Worm (Caenorhabditis elegans) whole organism, L2 larva: ENCODE data around the gene rbm-42.

Experiments used
- C34F6.9 ChIP-seq: fragments of 150-350 bp; optimal IDR thresholded peaks from 2 replicates; lab custom pipeline; 2014; ENCODE audit warnings: missing biosample characterization, missing genetic modification characterization
- F13H6.1 ChIP-seq: sonication (generic microtip); optimal IDR thresholded peaks from 2 replicates; lab custom pipeline; 2016; ENCODE audit warnings: missing genetic modification characterization, missing compliant biosample characterization
- R02D3.7 ChIP-seq: fragments of 150-350 bp; optimal IDR thresholded peaks from 2 replicates; lab custom pipeline; 2014; ENCODE audit warnings: missing biosample characterization, missing genetic modification characterization
- Y55F3AM.14 ChIP-seq: fragments of 200-800 bp; sonication (Bioruptor generic); optimal IDR thresholded peaks from 2 replicates; lab custom pipeline; 2018; ENCODE audit warnings: mild to moderate bottlenecking, missing genetic modification characterization, missing compliant biosample characterization
- ZK546.5 ChIP-seq: sonication (generic microtip); optimal IDR thresholded peaks from 2 replicates; lab custom pipeline; 2017; ENCODE audit warnings: missing biosample characterization, missing genetic modification characterization
- alr-1 ChIP-seq: fragments of 150-350 bp; optimal IDR thresholded peaks from 2 replicates; lab custom pipeline; 2014; ENCODE audit warnings: missing biosample characterization, missing genetic modification characterization
- aly-2 ChIP-seq: fragments of 150-350 bp; optimal IDR thresholded peaks from 2 replicates; lab custom pipeline; 2014; ENCODE audit warnings: missing biosample characterization, missing genetic modification characterization
- blmp-1 ChIP-seq: sonication (generic microtip); optimal IDR thresholded peaks from 2 replicates; lab custom pipeline; 2017; ENCODE audit warnings: missing genetic modification characterization, mild to moderate bottlenecking, missing compliant biosample characterization, antibody characterized with exemption, moderate library complexity; ENCODE audit not compliant: insufficient read depth
- ceh-16 ChIP-seq: fragments of 150-350 bp; optimal IDR thresholded peaks from 2 replicates; lab custom pipeline; 2014; ENCODE audit warnings: missing biosample characterization, missing genetic modification characterization
- ceh-82 ChIP-seq: fragments of 150-350 bp; optimal IDR thresholded peaks from 2 replicates; lab custom pipeline; 2014; ENCODE audit warnings: missing biosample characterization, missing genetic modification characterization
- crh-2 ChIP-seq: sonication (generic microtip); optimal IDR thresholded peaks from 2 replicates; lab custom pipeline; 2017; ENCODE audit warnings: missing biosample characterization, missing genetic modification characterization
- dmd-4 ChIP-seq: sonication (generic microtip); optimal IDR thresholded peaks from 2 replicates; lab custom pipeline; 2017; ENCODE audit warnings: missing biosample characterization, missing genetic modification characterization
- egl-27 ChIP-seq: sonication (generic microtip); optimal IDR thresholded peaks from 3 replicates; lab custom pipeline; 2017; ENCODE audit warnings: missing biosample characterization, missing genetic modification reagents, missing genetic modification characterization
- fos-1 ChIP-seq: fragments of 150-350 bp; optimal IDR thresholded peaks from 2 replicates; lab custom pipeline; 2014; ENCODE audit warnings: missing biosample characterization, missing genetic modification characterization
- gmeb-1 ChIP-seq: fragments of 150-350 bp; optimal IDR thresholded peaks from 2 replicates; lab custom pipeline; 2014; ENCODE audit warnings: missing biosample characterization, missing genetic modification characterization
- lin-13 ChIP-seq: fragments of 150-350 bp; optimal IDR thresholded peaks from 2 replicates; lab custom pipeline; 2014; ENCODE audit warnings: missing biosample characterization, missing genetic modification reagents, missing genetic modification characterization
- lin-39 ChIP-seq: fragments of 150-350 bp; optimal IDR thresholded peaks from 2 replicates; lab custom pipeline; 2014; ENCODE audit warnings: missing biosample characterization, missing genetic modification reagents, missing genetic modification characterization
- mab-5 ChIP-seq: fragments of 150-350 bp; optimal IDR thresholded peaks from 2 replicates; lab custom pipeline; 2014; ENCODE audit warnings: missing biosample characterization, missing genetic modification characterization
- mbf-1 ChIP-seq: sonication (generic microtip); optimal IDR thresholded peaks from 2 replicates; lab custom pipeline; 2017; ENCODE audit warnings: missing biosample characterization, missing genetic modification characterization
- nhr-11 ChIP-seq: fragments of 150-350 bp; optimal IDR thresholded peaks from 2 replicates; lab custom pipeline; 2014; ENCODE audit warnings: missing biosample characterization, missing genetic modification characterization
- nhr-12 ChIP-seq: fragments of 150-350 bp; optimal IDR thresholded peaks from 2 replicates; lab custom pipeline; 2014; ENCODE audit warnings: missing biosample characterization, missing genetic modification characterization
- nhr-129 ChIP-seq: fragments of 150-350 bp; optimal IDR thresholded peaks from 2 replicates; lab custom pipeline; 2014; ENCODE audit warnings: missing biosample characterization, missing genetic modification characterization
- nhr-23 ChIP-seq: fragments of 150-350 bp; optimal IDR thresholded peaks from 2 replicates; lab custom pipeline; 2014; ENCODE audit warnings: missing biosample characterization, missing genetic modification reagents, missing genetic modification characterization
- nhr-6 ChIP-seq: fragments of 150-350 bp; optimal IDR thresholded peaks from 2 replicates; lab custom pipeline; 2014; ENCODE audit warnings: missing biosample characterization, missing genetic modification characterization
- nhr-77 ChIP-seq: fragments of 150-350 bp; optimal IDR thresholded peaks from 2 replicates; lab custom pipeline; 2014; ENCODE audit warnings: missing biosample characterization, missing genetic modification characterization
- sem-4 ChIP-seq: fragments of 150-350 bp; optimal IDR thresholded peaks from 2 replicates; lab custom pipeline; 2014; ENCODE audit warnings: missing biosample characterization, missing genetic modification reagents, missing genetic modification characterization
- skn-1 ChIP-seq: sonication (generic microtip); optimal IDR thresholded peaks from 2 replicates; lab custom pipeline; 2017; ENCODE audit warnings: missing biosample characterization, missing genetic modification characterization
- sma-3 ChIP-seq: sonication (generic microtip); optimal IDR thresholded peaks from 2 replicates; lab custom pipeline; 2016; ENCODE audit warnings: missing genetic modification reagents, missing genetic modification characterization, missing compliant biosample characterization
- sma-9 ChIP-seq, 2 experiments: fragments of 150-350 bp in 1 of 2; sonication (generic microtip) in 1 of 2; optimal IDR thresholded peaks; 2 replicates each; lab custom pipeline; 2014 to 2016; ENCODE audit warnings: missing genetic modification characterization in 2 of 2, mild to moderate bottlenecking in 1 of 2, missing biosample characterization in 1 of 2, missing compliant biosample characterization in 1 of 2, missing genetic modification reagents in 1 of 2, moderate library complexity in 1 of 2
- snpc-4 ChIP-seq: fragments of 150-350 bp; optimal IDR thresholded peaks from 2 replicates; lab custom pipeline; 2014; ENCODE audit warnings: missing biosample characterization, missing genetic modification characterization
- unc-55 ChIP-seq: fragments of 150-350 bp; sonication (generic microtip); optimal IDR thresholded peaks from 3 replicates; lab custom pipeline; 2014; ENCODE audit warnings: missing biosample characterization, missing genetic modification reagents, missing genetic modification characterization
- unc-62 ChIP-seq: fragments of 150-350 bp; optimal IDR thresholded peaks from 2 replicates; lab custom pipeline; 2014; ENCODE audit warnings: missing biosample characterization, missing genetic modification reagents, missing genetic modification characterization
- zag-1 ChIP-seq: fragments of 150-350 bp; optimal IDR thresholded peaks from 2 replicates; lab custom pipeline; 2014; ENCODE audit warnings: missing biosample characterization, missing genetic modification characterization
- ztf-1 ChIP-seq: fragments of 200-800 bp; sonication (Bioruptor generic); conservative IDR thresholded peaks from 2 replicates; pipeline ENCODE4 v1.3.6; 2022; ENCODE audit warnings: missing genetic modification characterization, missing compliant biosample characterization
- ztf-11 ChIP-seq: sonication (generic microtip); optimal IDR thresholded peaks from 2 replicates; lab custom pipeline; 2017; ENCODE audit warnings: missing biosample characterization, missing genetic modification characterization
- ztf-4 ChIP-seq: fragments of 150-350 bp; optimal IDR thresholded peaks from 2 replicates; lab custom pipeline; 2014; ENCODE audit warnings: missing biosample characterization, missing genetic modification characterization

rbm-42 gene

DNA sequence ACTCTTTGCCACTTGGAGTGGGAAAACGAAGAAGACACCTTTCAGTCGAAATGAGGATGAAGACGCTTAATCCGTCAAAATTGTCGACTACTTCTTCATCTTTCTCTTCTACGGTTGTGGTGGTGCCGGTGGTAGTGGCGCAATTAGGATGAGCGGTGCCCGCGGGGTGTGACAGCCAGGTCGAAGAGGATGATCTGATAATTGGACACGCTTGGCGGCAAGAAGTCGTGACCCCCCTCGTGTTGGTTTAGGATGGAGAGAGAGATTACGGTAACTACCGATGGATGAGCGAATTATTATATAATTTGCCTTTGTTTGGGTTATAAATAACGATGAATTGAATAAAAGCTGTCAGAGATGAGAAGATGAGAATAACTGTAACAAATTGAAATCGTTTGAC, 26.0 kb downstream of the rbm-42 start:
- no peak for TF ChIP-seq dmd-4 (tag; lab: Kevin White, UChicago)
- no peak for TF ChIP-seq Y55F3AM.14
- no peak for TF ChIP-seq ceh-82 (tag; lab: Kevin White, UChicago)
- TF ChIP-seq alr-1 (tag; lab: Kevin White, UChicago): no peak
- no peak for TF ChIP-seq unc-55
- no peak for TF ChIP-seq skn-1 (tag; lab: Kevin White, UChicago)
- TF ChIP-seq zag-1 (tag; lab: Kevin White, UChicago): no peak
- TF ChIP-seq ZK546.5: no peak
- TF ChIP-seq snpc-4 (tag; lab: Kevin White, UChicago): no peak
- no peak for TF ChIP-seq ztf-11 (tag; lab: Kevin White, UChicago)
- TF ChIP-seq nhr-11: no peak
- TF ChIP-seq mbf-1 (tag; lab: Kevin White, UChicago): no peak
- TF ChIP-seq unc-62 (GFP tag; lab: Kevin White, UChicago): no peak
- no peak for TF ChIP-seq ceh-16 (tag; lab: Kevin White, UChicago)
- no peak for TF ChIP-seq sma-3 (GFP tag; lab: Kevin White, UChicago)
- TF ChIP-seq lin-13 (GFP tag; lab: Kevin White, UChicago): no peak
- TF ChIP-seq, all 48 proteins: peak for 0

DNA sequence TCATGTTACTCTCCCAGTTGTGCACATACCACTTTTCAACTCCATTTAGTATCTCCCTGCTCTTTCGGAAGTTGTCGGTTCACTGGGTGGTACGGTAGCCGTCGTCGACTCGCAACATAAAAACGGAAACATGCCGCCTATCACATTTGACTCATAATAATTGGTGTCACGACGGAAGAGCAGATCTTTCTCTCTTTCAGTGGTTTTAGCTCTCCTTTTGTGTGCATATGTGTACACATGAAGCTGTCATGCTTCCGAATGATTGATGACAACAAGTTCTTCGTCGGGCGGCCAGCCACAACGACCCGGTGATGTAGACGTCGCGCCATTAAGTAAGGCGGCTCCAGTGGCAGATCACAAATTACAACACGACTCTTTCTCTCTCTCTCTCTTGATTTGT, 27.3 kb downstream of the rbm-42 start:
- no peak for TF ChIP-seq aly-2 (tag; lab: Kevin White, UChicago)
- TF ChIP-seq ztf-11 (tag; lab: Kevin White, UChicago): no peak
- no peak for TF ChIP-seq ztf-4 (tag; lab: Kevin White, UChicago)
- TF ChIP-seq unc-62 (GFP tag; lab: Kevin White, UChicago): no peak
- no peak for TF ChIP-seq blmp-1 (tag; lab: Kevin White, UChicago)
- TF ChIP-seq fos-1 (tag; lab: Kevin White, UChicago): no peak
- no peak for TF ChIP-seq crh-2 (tag; lab: Kevin White, UChicago)
- no peak for TF ChIP-seq mab-5 (tag; lab: Kevin White, UChicago)
- TF ChIP-seq lin-13 (GFP tag; lab: Kevin White, UChicago): no peak
- TF ChIP-seq C34F6.9 (tag; lab: Kevin White, UChicago): no peak
- TF ChIP-seq nhr-77: no peak
- TF ChIP-seq nhr-12: no peak
- no peak for TF ChIP-seq ZK546.5
- no peak for TF ChIP-seq Y55F3AM.14

DNA sequence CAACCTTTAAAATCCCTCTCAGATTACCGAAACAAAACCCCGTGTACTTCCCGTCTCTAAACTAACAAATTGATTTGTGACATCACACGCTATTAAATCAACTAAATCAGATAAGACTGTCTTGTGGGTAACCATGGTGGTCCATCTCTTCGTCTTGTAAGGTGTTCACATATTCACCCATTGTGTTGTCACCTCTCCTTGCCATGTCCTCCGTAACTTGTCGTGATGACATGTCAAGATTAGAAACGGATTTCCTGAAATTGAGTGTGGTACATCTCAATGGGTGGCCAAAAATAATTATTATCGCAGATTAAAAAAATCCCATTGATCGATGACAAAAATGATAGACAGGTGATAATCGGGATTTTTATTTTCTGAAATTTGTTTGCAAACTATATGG, 28.6 kb downstream of the rbm-42 start:
- TF ChIP-seq nhr-77 (no peak), C34F6.9 (tag; lab: Kevin White, UChicago) (no peak), nhr-12 (no peak), F13H6.1 (no peak), aly-2 (tag; lab: Kevin White, UChicago) (no peak), ceh-16 (tag; lab: Kevin White, UChicago) (peak; percentile 5)
- TF ChIP-seq, all 48 proteins: peak for 1

DNA sequence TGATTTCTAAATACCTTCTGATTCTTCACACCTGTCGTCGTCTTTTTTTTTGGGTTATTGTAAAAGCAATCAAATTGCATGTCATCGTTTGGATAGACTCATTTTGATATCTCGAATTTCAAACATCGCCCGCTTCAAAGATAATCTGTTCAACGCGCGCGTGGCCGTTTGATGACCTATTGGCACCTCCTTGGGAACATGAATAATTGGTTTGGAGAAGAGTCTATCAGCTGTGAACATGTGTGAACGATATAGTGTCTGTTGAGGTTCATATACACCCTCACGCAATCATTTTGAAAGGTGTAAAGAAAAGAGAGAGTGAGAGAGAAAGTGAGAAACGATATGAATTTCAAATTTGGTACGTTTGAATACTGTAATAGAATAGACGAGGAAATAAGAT, 32.4 kb downstream of the rbm-42 start:
- TF ChIP-seq ceh-82 (tag; lab: Kevin White, UChicago) (no peak), aly-2 (tag; lab: Kevin White, UChicago) (no peak), nhr-6 (tag; lab: Kevin White, UChicago) (no peak), alr-1 (tag; lab: Kevin White, UChicago) (no peak), sem-4 (tag; lab: Kevin White, UChicago) (no peak), R02D3.7 (tag; lab: Kevin White, UChicago) (no peak), sma-9 (GFP tag; optimal IDR thresholded peaks at IDR 0.05; lab: Kevin White, UChicago) (no peak), sma-9 (tag; optimal IDR thresholded peaks at IDR 0.05; lab: Kevin White, UChicago) (no peak), skn-1 (tag; lab: Kevin White, UChicago) (no peak), egl-27 (no peak), snpc-4 (tag; lab: Kevin White, UChicago) (no peak), lin-39 (tag; lab: Kevin White, UChicago) (no peak), blmp-1 (tag; lab: Kevin White, UChicago) (no peak), nhr-77 (no peak), crh-2 (tag; lab: Kevin White, UChicago) (no peak), nhr-23 (tag; lab: Kevin White, UChicago) (no peak), nhr-12 (no peak), nhr-129 (no peak), gmeb-1 (tag; lab: Kevin White, UChicago) (no peak), ztf-1 (no peak)
